Fruit fly (Drosophila melanogaster): Measurements from ENCODE around the gene RabX2.

DNA sequence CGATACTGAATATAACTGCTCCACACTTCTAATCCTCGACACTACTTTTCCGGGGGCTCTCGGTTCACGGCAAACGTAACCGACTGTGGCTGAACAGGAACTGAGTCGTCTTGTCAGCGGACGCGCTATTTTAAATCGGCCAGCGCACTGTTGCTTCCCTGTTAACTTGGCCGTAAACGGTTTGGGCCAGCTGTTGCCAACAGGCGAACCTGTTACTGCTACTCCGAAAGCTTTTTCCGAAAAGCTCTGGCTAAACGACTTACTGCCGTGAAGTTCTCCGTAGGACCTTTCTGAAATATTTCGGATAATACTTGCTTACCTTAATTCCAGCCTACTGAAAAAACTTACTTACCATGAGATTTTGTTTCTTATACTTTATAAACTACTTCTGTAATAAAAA lies 37.6 kb downstream of the RabX2 start, which contains the start of gene CG32683:
- no peak for TF ChIP-seq Hey (tag; optimal IDR thresholded peaks at IDR 0.05)
- no peak for TF ChIP-seq CG17568 (GFP tag; optimal IDR thresholded peaks at IDR 0.05)
- no peak for TF ChIP-seq Aef1 (GFP tag; IDR thresholded peaks at IDR 0.05)
- no peak for TF ChIP-seq Abd-B (GFP tag; optimal IDR thresholded peaks at IDR 0.05)
- TF ChIP-seq CG12299 (tag; optimal IDR thresholded peaks at IDR 0.05) = no peak
- no peak for TF ChIP-seq CG4707 (GFP tag; optimal IDR thresholded peaks at IDR 0.05)
- TF ChIP-seq Fer1 (GFP tag; optimal IDR thresholded peaks at IDR 0.05) = no peak
- TF ChIP-seq CG34422 (GFP tag; IDR thresholded peaks at IDR 0.05) = no peak
- no peak for TF ChIP-seq crp (GFP tag; optimal IDR thresholded peaks at IDR 0.05)
